Worm (Caenorhabditis elegans) whole organism, L4/young adult: ENCODE results near the gene C08F1.11.

Experiments used
- W03F9.2 ChIP-seq: fragments of 150-350 bp; optimal IDR thresholded peaks from 2 replicates; lab custom pipeline; 2014; ENCODE audit warnings: missing biosample characterization, missing genetic modification characterization
- dao-5 ChIP-seq: sonication (generic microtip); optimal IDR thresholded peaks from 2 replicates; lab custom pipeline; 2016; ENCODE audit warnings: missing genotype, missing genetic modification characterization, moderate library complexity, missing compliant biosample characterization
- him-1 ChIP-seq: sonication (generic microtip); optimal IDR thresholded peaks from 2 replicates; lab custom pipeline; 2016; ENCODE audit warnings: missing genotype, missing genetic modification reagents, missing genetic modification characterization, missing compliant biosample characterization

DNA sequence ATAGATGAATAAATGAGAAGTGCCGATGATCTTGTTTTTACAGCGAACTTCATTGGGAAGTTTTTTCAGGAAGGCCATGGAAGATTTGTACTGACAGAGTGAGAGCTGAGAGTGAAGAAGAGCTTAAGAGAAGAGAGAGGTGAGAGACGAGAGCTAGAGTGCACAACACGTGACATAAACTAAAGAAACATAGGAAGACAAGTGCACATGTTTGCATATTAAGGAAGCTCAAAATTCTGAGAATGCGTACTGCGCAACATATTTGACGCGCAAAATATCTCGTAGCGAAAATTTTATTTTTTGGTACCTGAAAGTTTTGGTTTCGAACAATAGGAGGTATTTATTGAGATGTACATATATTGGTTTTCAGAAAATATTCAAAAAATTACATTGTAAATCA, 23.5 kb upstream of the C08F1.11 start, which contains the start of gene C08F1.8:
- no peak for TF ChIP-seq him-1 (tag; lab: Kevin White, UChicago)
- TF ChIP-seq dao-5 (tag; lab: Kevin White, UChicago) = no peak
- no peak for TF ChIP-seq W03F9.2
